Worm (Caenorhabditis elegans): ENCODE measurements around the gene nphp-4.

DNA sequence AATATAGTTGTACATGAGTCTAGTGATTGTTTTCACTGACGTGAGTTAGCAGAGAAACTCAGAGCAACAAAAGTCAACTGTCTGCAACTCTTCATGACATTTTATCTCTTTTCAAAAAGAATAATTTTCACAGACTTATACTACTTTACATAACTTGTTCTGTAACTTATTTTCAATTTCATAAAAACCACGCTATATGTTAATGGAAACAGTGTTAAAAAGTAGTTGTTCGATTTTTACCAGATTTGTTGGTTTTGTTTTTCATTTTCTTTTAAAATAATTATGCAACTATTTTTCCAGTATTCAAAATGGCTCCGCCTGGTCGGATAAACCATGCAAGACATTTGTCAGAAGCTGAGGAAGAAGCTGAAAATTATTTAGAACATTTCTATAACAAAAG is 31.5 kb upstream of the nphp-4 start, which contains the start of gene sulp-4:
- TF ChIP-seq ceh-16 (tag; optimal IDR thresholded peaks at IDR 0.05): no peak
- no peak for TF ChIP-seq sea-2 (GFP tag; optimal IDR thresholded peaks at IDR 0.05)
- no peak for TF ChIP-seq ama-1 (optimal IDR thresholded peaks at IDR 0.05)
